Worm (Caenorhabditis elegans): Measurements from ENCODE around the gene F36H5.9.

ce11 chrII:1741248-1741647 is 11.6 kb downstream of the F36H5.9 start, which contains the start of gene K07G6.1:
- no peak for TF ChIP-seq nhr-12 (tag; optimal IDR thresholded peaks at IDR 0.05)
- no peak for TF ChIP-seq aly-2 (tag; optimal IDR thresholded peaks at IDR 0.05)
- TF ChIP-seq mdl-1 (tag; optimal IDR thresholded peaks at IDR 0.05): no peak
- no peak for TF ChIP-seq nhr-90 (tag; optimal IDR thresholded peaks at IDR 0.05; ENCODE audit: poor library complexity)
- TF ChIP-seq ceh-82 (tag; optimal IDR thresholded peaks at IDR 0.05): no peak
- no peak for TF ChIP-seq efl-1 (optimal IDR thresholded peaks at IDR 0.05)
- peak in 1 of 2 experiments; percentile 26 for TF ChIP-seq efl-1 (GFP tag; optimal IDR thresholded peaks at IDR 0.05 in 1 of 2)
- no peak for TF ChIP-seq nhr-237 (tag; optimal IDR thresholded peaks at IDR 0.05)

All from whole organism, L1 larva.